Worm (Caenorhabditis elegans) whole organism, late embryonic: ENCODE measurements around the gene Y17D7C.2.

ENCODE experiments used
- ahr-1 ChIP-seq: sonication (generic microtip); optimal IDR thresholded peaks from 2 replicates; lab custom pipeline; 2016; ENCODE audit warnings: missing genetic modification characterization, missing compliant biosample characterization
- ceh-30 ChIP-seq: fragments of 150-350 bp; optimal IDR thresholded peaks from 2 replicates; lab custom pipeline; 2014; ENCODE audit warnings: missing biosample characterization, missing genetic modification characterization
- ceh-9 ChIP-seq: sonication (generic microtip); optimal IDR thresholded peaks from 2 replicates; lab custom pipeline; 2016; ENCODE audit warnings: mild to moderate bottlenecking, missing genetic modification characterization, inconsistent platforms, missing compliant biosample characterization
- elt-2 ChIP-seq: sonication (generic microtip); optimal IDR thresholded peaks from 2 replicates; lab custom pipeline; 2016; ENCODE audit warnings: missing genetic modification reagents, missing genetic modification characterization, missing compliant biosample characterization
- eyg-1 ChIP-seq: sonication (generic microtip); optimal IDR thresholded peaks from 2 replicates; lab custom pipeline; 2016; ENCODE audit warnings: missing genotype, missing genetic modification characterization, missing compliant biosample characterization
- pros-1 ChIP-seq: fragments of 150-350 bp; optimal IDR thresholded peaks from 2 replicates; lab custom pipeline; 2014; ENCODE audit warnings: missing biosample characterization, missing genetic modification reagents, missing genetic modification characterization
- ref-2 ChIP-seq: sonication (generic microtip); optimal IDR thresholded peaks from 2 replicates; lab custom pipeline; 2016; ENCODE audit warnings: missing genetic modification characterization, missing compliant biosample characterization
- unc-86 ChIP-seq: sonication (generic microtip); optimal IDR thresholded peaks from 2 replicates; lab custom pipeline; 2016; ENCODE audit warnings: missing genetic modification characterization, missing compliant biosample characterization
- zip-5 ChIP-seq: sonication (generic microtip); optimal IDR thresholded peaks from 2 replicates; lab custom pipeline; 2016; ENCODE audit warnings: missing genetic modification characterization, missing compliant biosample characterization

- no peak for TF ChIP-seq ceh-30 (tag; lab: Kevin White, UChicago)
- no peak for TF ChIP-seq unc-86
- no peak for TF ChIP-seq elt-2 (tag; lab: Kevin White, UChicago)
- no peak for TF ChIP-seq ceh-9 (tag; lab: Kevin White, UChicago)
- TF ChIP-seq eyg-1 (tag; lab: Kevin White, UChicago): no peak
- no peak for TF ChIP-seq ahr-1 (tag; lab: Kevin White, UChicago)
- TF ChIP-seq ref-2: no peak
- no peak for TF ChIP-seq pros-1
- no peak for TF ChIP-seq zip-5
Measured at ce11 chrV:18712118-18712517, 7.7 kb downstream of the Y17D7C.2 start.
